Worm (Caenorhabditis elegans) whole organism, L3 larva: ENCODE results near the gene cept-2.
"Not testable (repeated sequence)": the region's sequence is repeated elsewhere in the genome, so short reads cannot be mapped to it uniquely, and the experiment has no call there.

Experiments
- R02D3.7 ChIP-seq: fragments of 150-350 bp; optimal IDR thresholded peaks from 2 replicates; lab custom pipeline; 2014; ENCODE audit warnings: missing biosample characterization, missing genetic modification characterization
- ZK546.5 ChIP-seq: sonication (generic microtip); optimal IDR thresholded peaks from 2 replicates; lab custom pipeline; 2017; ENCODE audit warnings: missing biosample characterization, missing genetic modification characterization
- ama-1 ChIP-seq: fragments of 150-350 bp; optimal IDR thresholded peaks from 2 replicates; lab custom pipeline; 2018
- mml-1 ChIP-seq: fragments of 150-350 bp; sonication (generic microtip); optimal IDR thresholded peaks from 3 replicates; lab custom pipeline; 2014; ENCODE audit warnings: missing biosample characterization, missing genetic modification characterization
- nhr-11 ChIP-seq: fragments of 150-350 bp; optimal IDR thresholded peaks from 2 replicates; lab custom pipeline; 2014; ENCODE audit warnings: missing biosample characterization, missing genetic modification characterization
- nhr-28 ChIP-seq: fragments of 150-350 bp; optimal IDR thresholded peaks from 2 replicates; lab custom pipeline; 2014; ENCODE audit warnings: missing biosample characterization, missing genetic modification characterization
- nhr-77 ChIP-seq: fragments of 150-350 bp; optimal IDR thresholded peaks from 2 replicates; lab custom pipeline; 2014; ENCODE audit warnings: missing biosample characterization, missing genetic modification characterization
- pha-4 ChIP-seq: fragments of 150-350 bp; optimal IDR thresholded peaks from 2 replicates; lab custom pipeline; 2014; ENCODE audit warnings: missing biosample characterization, missing genetic modification reagents, missing genetic modification characterization
- pqm-1 ChIP-seq: fragments of 150-350 bp; optimal IDR thresholded peaks from 2 replicates; lab custom pipeline; 2017; ENCODE audit warnings: missing biosample characterization, missing genetic modification characterization, inconsistent platforms
- snpc-4 ChIP-seq: fragments of 150-350 bp; optimal IDR thresholded peaks from 2 replicates; lab custom pipeline; 2014; ENCODE audit warnings: missing biosample characterization, missing genetic modification characterization
- zag-1 ChIP-seq: fragments of 150-350 bp; optimal IDR thresholded peaks from 2 replicates; lab custom pipeline; 2014; ENCODE audit warnings: missing biosample characterization, missing genetic modification characterization

DNA sequence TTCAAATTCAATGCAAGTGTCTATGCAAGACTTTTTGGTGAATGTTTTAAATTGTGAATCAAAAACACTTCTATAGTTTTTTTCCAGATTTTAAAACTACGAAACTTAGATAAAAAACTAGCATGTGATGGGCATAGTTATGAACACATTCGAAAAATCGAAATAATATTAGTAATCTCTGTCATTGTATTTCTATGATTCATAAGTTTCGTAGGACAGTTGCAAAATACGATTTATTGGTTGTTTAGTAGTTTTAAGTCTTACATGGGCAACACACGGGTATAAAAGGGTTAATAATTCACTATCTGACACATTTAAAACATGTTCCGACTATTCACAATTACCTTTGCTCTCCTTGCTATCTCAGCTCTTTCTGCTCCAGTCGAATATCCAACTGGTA, 39.4 kb upstream of the cept-2 start, which contains the start of gene spig-5:
- TF ChIP-seq nhr-11 (tag; lab: Kevin White, UChicago); pqm-1; zag-1 (tag; lab: Kevin White, UChicago); nhr-77 (tag; lab: Kevin White, UChicago); ama-1 (lab: Kevin White, UChicago); mml-1 (tag; lab: Kevin White, UChicago); nhr-28; pha-4 (tag; lab: Kevin White, UChicago); R02D3.7; snpc-4 (tag; lab: Kevin White, UChicago); ZK546.5 (tag; lab: Kevin White, UChicago): not testable (repeated sequence)
